Worm (Caenorhabditis elegans) whole organism, midembryonic: ENCODE results near the gene tpra-1.

Experiments
- T22C8.4 ChIP-seq: fragments of 200-800 bp; sonication (Bioruptor generic); IDR thresholded peaks from 2 replicates; pipeline ENCODE4 v1.3.6; 2022; ENCODE audit warnings: missing genetic modification characterization, missing compliant biosample characterization
- cog-1 ChIP-seq: sonication (generic microtip); optimal IDR thresholded peaks from 2 replicates; lab custom pipeline; 2016; ENCODE audit warnings: missing genetic modification characterization, missing compliant biosample characterization
- flt-1 ChIP-seq: fragments of 200-800 bp; sonication (Bioruptor generic); IDR thresholded peaks from 2 replicates; pipeline ENCODE4 v1.3.6; 2022; ENCODE audit warnings: missing genetic modification characterization, missing compliant biosample characterization
- med-1 ChIP-seq: sonication (generic microtip); optimal IDR thresholded peaks from 2 replicates; lab custom pipeline; 2017; ENCODE audit warnings: missing genetic modification characterization, mild to moderate bottlenecking, missing compliant biosample characterization, antibody characterized with exemption, missing genetic modification reagents; ENCODE audit not compliant: insufficient read depth
- ref-1 ChIP-seq: fragments of 200-800 bp; sonication (Bioruptor generic); conservative IDR thresholded peaks from 2 replicates; pipeline ENCODE4 v1.3.6; 2022; ENCODE audit warnings: missing genetic modification reagents, missing genetic modification characterization, missing compliant biosample characterization
- ztf-29 ChIP-seq: fragments of 200-800 bp; sonication (Bioruptor generic); IDR thresholded peaks from 2 replicates; pipeline ENCODE4 v1.3.6; 2022; ENCODE audit warnings: missing genetic modification reagents, missing genetic modification characterization, missing compliant biosample characterization

ce11 chrIV:8975331-8975625, 19.0 kb downstream of the tpra-1 start, which contains the start of gene pdzd-8:
- TF ChIP-seq med-1: no peak
- TF ChIP-seq cog-1 (tag; lab: Kevin White, UChicago): no peak
- TF ChIP-seq flt-1: no peak
- no peak for TF ChIP-seq ztf-29 (GFP tag; lab: Robert Waterston, UW)
- no peak for TF ChIP-seq T22C8.4 (GFP tag; lab: Robert Waterston, UW)
- no peak for TF ChIP-seq ref-1
